Worm (Caenorhabditis elegans) whole organism, L4 larva: ENCODE data around the gene T08B1.1.

Experiments used
- ceh-62 ChIP-seq: sonication (generic microtip); optimal IDR thresholded peaks from 2 replicates; lab custom pipeline; 2017; ENCODE audit warnings: missing biosample characterization, missing genetic modification characterization
- hmg-1.1 ChIP-seq: fragments of 200-800 bp; sonication (Bioruptor generic); IDR thresholded peaks from 2 replicates; pipeline ENCODE4 v1.3.6; 2022; ENCODE audit warnings: missing genetic modification reagents, missing genetic modification characterization, missing compliant biosample characterization
- nhr-28 ChIP-seq: fragments of 150-350 bp; optimal IDR thresholded peaks from 2 replicates; lab custom pipeline; 2014; ENCODE audit warnings: missing biosample characterization, missing genetic modification characterization

- no peak for TF ChIP-seq hmg-1.1 (GFP tag; lab: Robert Waterston, UW)
- TF ChIP-seq nhr-28 (tag; lab: Kevin White, UChicago) = no peak
- TF ChIP-seq ceh-62 (tag; lab: Kevin White, UChicago) = no peak
Measured at ce11 chrV:1964806-1965205, 22.0 kb downstream of the T08B1.1 start, which contains the start of gene srj-15.
